Worm (Caenorhabditis elegans): ENCODE measurements around the gene unc-76.

The unc-76 gene

ce11 chrV:15071015-15071810, at the start of gene unc-76 (continued):
- TF ChIP-seq nhr-41 (GFP tag; IDR thresholded peaks at IDR 0.05) (no peak), Y5F2A.4 (GFP tag; optimal IDR thresholded peaks at IDR 0.05) (no peak), ztf-11 (tag; optimal IDR thresholded peaks at IDR 0.05) (no peak), daf-16 (GFP tag; optimal IDR thresholded peaks at IDR 0.05) (peak in 1 of 2 experiments; percentile 23), daf-16 (tag; optimal IDR thresholded peaks at IDR 0.05) (peak; percentile 8), hlh-30 (tag; optimal IDR thresholded peaks at IDR 0.05; ENCODE audit: insufficient read depth) (peak; percentile 48)

ce11 chrV:15023544-15023943, 48.0 kb upstream of the unc-76 start, which contains the start of gene F14H8.4:
F14H8.4 (plus strand) TSS chrV:15023844.
- no peak for TF ChIP-seq lin-13 (GFP tag; optimal IDR thresholded peaks at IDR 0.05)
- TF ChIP-seq ctbp-1 (GFP tag; IDR thresholded peaks at IDR 0.05), result no peak
- TF ChIP-seq snpc-1.2 (GFP tag; IDR thresholded peaks at IDR 0.05), result no peak
- no peak for TF ChIP-seq nhr-77 (tag; optimal IDR thresholded peaks at IDR 0.05)
- TF ChIP-seq nhr-111 (GFP tag; optimal IDR thresholded peaks at IDR 0.05), result no peak
- no peak for TF ChIP-seq set-16 (GFP tag; IDR thresholded peaks at IDR 0.05)
- TF ChIP-seq Y75B8A.6 (GFP tag; IDR thresholded peaks at IDR 0.05), result no peak
- TF ChIP-seq arid-1 (GFP tag; conservative IDR thresholded peaks at IDR 0.05), result no peak
- no peak for TF ChIP-seq lin-38 (GFP tag; IDR thresholded peaks at IDR 0.05)
- TF ChIP-seq ZK546.5 (tag; optimal IDR thresholded peaks at IDR 0.05), result no peak
- no peak for TF ChIP-seq Y48G9A.11 (GFP tag; IDR thresholded peaks at IDR 0.05)
- no peak for TF ChIP-seq nhr-48 (tag; optimal IDR thresholded peaks at IDR 0.05)
- no peak for TF ChIP-seq ztf-7 (tag; optimal IDR thresholded peaks at IDR 0.05)
- no peak for TF ChIP-seq ceh-32 (tag; optimal IDR thresholded peaks at IDR 0.05; ENCODE audit: poor library complexity)
- TF ChIP-seq snpc-4 (tag; optimal IDR thresholded peaks at IDR 0.05), result no peak
- no peak for TF ChIP-seq F44E2.7 (GFP tag; IDR thresholded peaks at IDR 0.05)
- TF ChIP-seq ces-1 (GFP tag; optimal IDR thresholded peaks at IDR 0.05), result no peak
- no peak for TF ChIP-seq zip-11 (GFP tag; IDR thresholded peaks at IDR 0.05)
- TF ChIP-seq rbr-2 (tag; optimal IDR thresholded peaks at IDR 0.05), result no peak

ce11 chrV:15028896-15029519, 42.6 kb upstream of the unc-76 start, which contains the start of gene F14H8.8:
F14H8.8 (plus strand) TSS chrV:15029469.
- TF ChIP-seq cey-2 (tag; optimal IDR thresholded peaks at IDR 0.05; ENCODE audit: borderline replicate concordance, insufficient read depth), result no peak
- no peak for TF ChIP-seq lim-7 (GFP tag; IDR thresholded peaks at IDR 0.05)
- TF ChIP-seq ceh-44 (GFP tag; IDR thresholded peaks at IDR 0.05), result no peak
- no peak for TF ChIP-seq ctbp-1 (GFP tag; IDR thresholded peaks at IDR 0.05)
- no peak for TF ChIP-seq sdz-12 (GFP tag; optimal IDR thresholded peaks at IDR 0.05)
- peak; percentile 31; the same call in 1 of the 2 replicates for TF ChIP-seq arid-1 (GFP tag; conservative IDR thresholded peaks at IDR 0.05)
- TF ChIP-seq nhr-102 (tag; optimal IDR thresholded peaks at IDR 0.05), result no peak
- TF ChIP-seq ZK546.5 (tag; optimal IDR thresholded peaks at IDR 0.05), result no peak
- no peak for TF ChIP-seq Y5F2A.4 (GFP tag; optimal IDR thresholded peaks at IDR 0.05)
- peak; percentile 49; the same call in 1 of the 2 replicates for TF ChIP-seq Y48G9A.11 (GFP tag; IDR thresholded peaks at IDR 0.05)
- TF ChIP-seq hlh-11 (tag; optimal IDR thresholded peaks at IDR 0.05), result no peak
- TF ChIP-seq Y105C5A.15 (GFP tag; IDR thresholded peaks at IDR 0.05), result no peak
- TF ChIP-seq spr-1 (tag; optimal IDR thresholded peaks at IDR 0.05), result no peak
- TF ChIP-seq snpc-4 (tag; optimal IDR thresholded peaks at IDR 0.05), result peak; percentile 77
- peak; percentile 9 for TF ChIP-seq duxl-1 (tag; optimal IDR thresholded peaks at IDR 0.05; ENCODE audit: poor library complexity)
- no peak for TF ChIP-seq egl-27 (tag; optimal IDR thresholded peaks at IDR 0.05)
- TF ChIP-seq F49E8.2 (tag; optimal IDR thresholded peaks at IDR 0.05; ENCODE audit: borderline replicate concordance), result peak; percentile 80
- TF ChIP-seq ceh-82 (tag; optimal IDR thresholded peaks at IDR 0.05), result no peak
- peak; percentile 60 for TF ChIP-seq lin-38 (GFP tag; IDR thresholded peaks at IDR 0.05)
- no peak for TF ChIP-seq lin-1 (GFP tag; IDR thresholded peaks at IDR 0.05)
- TF ChIP-seq snpc-1.2 (GFP tag; IDR thresholded peaks at IDR 0.05), result peak; percentile 77
- no peak for TF ChIP-seq F37D6.2 (tag; optimal IDR thresholded peaks at IDR 0.05)
- no peak for TF ChIP-seq lsy-2 (tag; optimal IDR thresholded peaks at IDR 0.05)
- TF ChIP-seq ces-1 (GFP tag; optimal IDR thresholded peaks at IDR 0.05), result no peak
- TF ChIP-seq nhr-28 (tag; optimal IDR thresholded peaks at IDR 0.05), result no peak
- no peak for TF ChIP-seq tag-97 (GFP tag; IDR thresholded peaks at IDR 0.05)
- no peak for TF ChIP-seq F44E2.7 (GFP tag; IDR thresholded peaks at IDR 0.05)
- TF ChIP-seq fos-1 (tag; optimal IDR thresholded peaks at IDR 0.05), result no peak
- peak; percentile 63; the same call in 1 of the 2 replicates for TF ChIP-seq T26A8.4 (GFP tag; IDR thresholded peaks at IDR 0.05)
- no peak for TF ChIP-seq zip-2 (tag; optimal IDR thresholded peaks at IDR 0.05)

Measured in whole organism, L4 larva.